Worm (Caenorhabditis elegans): ENCODE results near the gene smz-1.

Gene smz-1

DNA sequence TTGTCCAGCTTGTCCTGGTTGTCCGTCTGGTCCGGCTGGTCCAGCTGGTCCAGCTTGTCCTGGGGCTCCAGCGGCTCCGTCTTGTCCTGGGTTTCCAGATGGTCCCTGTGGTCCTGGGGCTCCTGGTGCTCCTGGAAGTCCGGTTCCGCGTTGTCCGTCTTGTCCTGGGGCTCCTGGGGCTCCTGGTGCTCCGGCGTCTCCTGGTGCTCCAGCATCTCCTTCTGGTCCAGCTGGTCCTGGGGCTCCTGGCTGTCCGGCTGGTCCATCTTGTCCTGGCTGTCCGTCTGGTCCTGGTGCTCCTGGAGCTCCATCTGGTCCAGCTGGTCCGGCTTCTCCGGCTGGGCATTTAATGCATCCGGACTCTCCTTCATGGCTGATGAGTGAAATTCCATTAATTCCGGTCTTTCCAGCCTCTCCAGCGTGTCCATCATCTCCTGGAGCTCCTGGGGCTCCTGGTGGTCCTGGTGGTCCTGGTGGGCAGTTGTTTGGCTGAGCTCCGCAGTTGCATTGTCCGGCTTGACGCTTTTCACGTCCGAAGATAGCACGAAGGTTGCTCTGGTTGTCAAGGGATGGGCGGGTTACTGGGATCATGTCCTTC is 27.1 kb upstream of the smz-1 start:
- TF ChIP-seq ref-1 (GFP tag; conservative IDR thresholded peaks at IDR 0.05) = no peak
- TF ChIP-seq T22C8.4 (GFP tag; IDR thresholded peaks at IDR 0.05) = no peak
- no peak for TF ChIP-seq cog-1 (tag; optimal IDR thresholded peaks at IDR 0.05)
- 0 out of 2 replicates have a peak, but pooled peaks have one; percentile 31 for TF ChIP-seq tab-1 (GFP tag; IDR thresholded peaks at IDR 0.05)
- no peak for TF ChIP-seq med-1 (GFP tag; optimal IDR thresholded peaks at IDR 0.05; ENCODE audit: insufficient read depth)
- no peak for TF ChIP-seq ztf-23 (GFP tag; IDR thresholded peaks at IDR 0.05)
- TF ChIP-seq ztf-29 (GFP tag; IDR thresholded peaks at IDR 0.05) = no peak
- TF ChIP-seq flt-1 (GFP tag; IDR thresholded peaks at IDR 0.05) = no peak
- 0 out of 2 replicates have a peak, but pooled peaks have one; percentile 10 for TF ChIP-seq klf-2 (GFP tag; conservative IDR thresholded peaks at IDR 0.05)

DNA sequence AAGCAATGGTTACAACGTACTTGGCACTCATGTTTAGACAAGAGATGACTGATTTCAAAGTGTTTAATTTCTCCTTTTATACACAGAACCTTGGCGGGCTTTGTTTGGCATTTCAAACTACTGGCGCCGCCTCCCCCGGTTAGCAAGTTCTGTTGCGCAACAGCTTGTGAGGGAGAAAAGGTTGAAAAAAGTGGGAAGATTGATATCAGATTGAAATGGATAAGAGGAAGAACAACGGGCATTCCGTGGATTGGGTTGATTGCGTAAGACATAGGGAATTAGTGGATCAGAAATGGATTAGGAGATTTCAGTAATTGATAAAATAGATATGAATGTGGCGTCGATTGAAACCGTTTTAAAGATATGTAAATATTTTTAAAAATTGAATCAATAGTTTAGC is 26.4 kb upstream of the smz-1 start, which contains the start of gene col-130:
col-130 (minus strand) TSS at position 50 of the 400 bp plus-strand sequence.
- TF ChIP-seq T22C8.4 (GFP tag; IDR thresholded peaks at IDR 0.05) (no peak), klf-2 (GFP tag; conservative IDR thresholded peaks at IDR 0.05) (no peak), ztf-29 (GFP tag; IDR thresholded peaks at IDR 0.05) (no peak), ztf-23 (GFP tag; IDR thresholded peaks at IDR 0.05) (no peak), tab-1 (GFP tag; IDR thresholded peaks at IDR 0.05) (no peak), ref-1 (GFP tag; conservative IDR thresholded peaks at IDR 0.05) (no peak), flt-1 (GFP tag; IDR thresholded peaks at IDR 0.05) (no peak), med-1 (GFP tag; optimal IDR thresholded peaks at IDR 0.05; ENCODE audit: insufficient read depth) (no peak)

DNA sequence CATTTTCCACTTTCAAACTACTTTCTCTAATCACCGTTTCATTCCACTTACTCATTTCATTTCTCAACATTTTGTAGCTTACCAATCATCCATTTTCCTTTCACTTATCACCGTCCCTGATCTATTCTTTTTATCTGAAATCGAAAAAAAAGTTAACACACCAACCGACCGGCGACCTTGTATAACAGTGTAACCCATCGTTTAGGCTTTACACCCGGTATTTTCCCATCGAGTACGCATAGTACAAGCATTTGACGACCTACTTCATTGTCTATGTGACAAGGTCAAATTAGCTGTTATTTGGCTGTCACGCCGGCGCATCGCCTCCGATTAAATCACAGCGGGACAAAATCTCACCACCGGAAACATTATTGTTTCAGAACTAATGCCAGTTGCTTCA is 25.3 kb upstream of the smz-1 start:
- TF ChIP-seq klf-2 (GFP tag; conservative IDR thresholded peaks at IDR 0.05) (no peak), ztf-29 (GFP tag; IDR thresholded peaks at IDR 0.05) (no peak), cog-1 (tag; optimal IDR thresholded peaks at IDR 0.05) (no peak)

DNA sequence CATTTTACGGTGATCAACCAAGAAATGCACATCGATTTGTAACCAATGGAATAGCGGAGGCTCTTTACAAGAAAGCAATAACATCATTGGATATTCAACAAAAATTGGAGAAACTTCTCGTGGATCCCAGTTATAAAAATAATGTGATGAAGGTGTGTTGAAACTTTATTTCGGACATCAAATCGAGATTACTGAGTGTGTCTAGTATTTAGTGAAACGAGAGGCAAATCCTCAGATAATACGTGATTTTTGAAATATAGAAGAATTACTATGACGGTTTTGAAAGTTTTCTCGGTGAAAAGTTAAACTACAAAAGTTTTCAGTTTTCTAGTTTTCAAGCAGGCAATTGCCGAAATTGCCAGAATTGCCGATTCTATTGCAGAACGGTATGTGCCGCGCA is 23.1 kb upstream of the smz-1 start:
- TF ChIP-seq med-1 (GFP tag; optimal IDR thresholded peaks at IDR 0.05; ENCODE audit: insufficient read depth) (no peak), klf-2 (GFP tag; conservative IDR thresholded peaks at IDR 0.05) (no peak), flt-1 (GFP tag; IDR thresholded peaks at IDR 0.05) (no peak), tab-1 (GFP tag; IDR thresholded peaks at IDR 0.05) (no peak), cog-1 (tag; optimal IDR thresholded peaks at IDR 0.05) (no peak), T22C8.4 (GFP tag; IDR thresholded peaks at IDR 0.05) (no peak), ztf-23 (GFP tag; IDR thresholded peaks at IDR 0.05) (no peak), ref-1 (GFP tag; conservative IDR thresholded peaks at IDR 0.05) (no peak), ztf-29 (GFP tag; IDR thresholded peaks at IDR 0.05) (no peak)

DNA sequence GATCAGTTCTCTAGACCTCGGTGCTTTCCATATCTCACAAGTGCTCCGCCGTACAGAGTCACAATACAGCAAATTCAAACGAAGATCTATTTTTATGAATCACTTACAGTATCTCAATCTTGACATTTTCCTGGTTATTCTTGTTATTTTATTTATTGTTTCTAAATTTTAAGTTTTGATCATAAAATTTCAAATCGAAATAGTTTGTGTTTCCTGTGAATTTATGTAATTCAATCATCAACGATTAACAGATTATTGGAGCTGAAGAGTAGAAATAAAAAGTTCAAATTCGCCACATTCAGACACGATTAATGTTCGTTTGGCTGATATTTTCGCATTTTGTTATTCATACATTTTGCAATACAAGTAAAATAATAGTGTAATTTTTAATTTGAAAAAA is 22.5 kb upstream of the smz-1 start, which contains the start of gene clec-184:
clec-184 (plus strand) TSS at position 301 of the 400 bp plus-strand sequence.
- TF ChIP-seq tab-1 (GFP tag; IDR thresholded peaks at IDR 0.05) (no peak), ref-1 (GFP tag; conservative IDR thresholded peaks at IDR 0.05) (no peak), cog-1 (tag; optimal IDR thresholded peaks at IDR 0.05) (no peak)

DNA sequence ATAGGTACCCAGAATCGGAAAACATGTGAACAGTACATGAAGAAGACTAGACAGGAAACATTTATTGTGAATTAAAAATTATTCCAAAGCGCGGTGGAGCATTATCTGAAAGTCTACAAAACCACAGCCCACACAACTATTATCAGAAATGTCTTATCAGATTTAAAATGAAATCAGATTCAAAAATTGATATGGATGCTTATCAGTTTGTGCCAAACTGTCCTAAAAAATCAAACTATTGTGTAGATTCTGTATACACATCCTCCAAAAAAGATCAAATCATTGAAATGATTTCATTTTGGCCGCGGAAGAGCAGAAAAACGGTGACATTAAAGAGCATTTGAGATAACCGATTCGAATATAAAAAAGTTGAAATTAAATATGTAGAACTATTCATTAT is 19.4 kb upstream of the smz-1 start, which contains the start of gene irg-4:
irg-4 (plus strand) TSS at position 392 of the 400 bp plus-strand sequence.
- TF ChIP-seq T22C8.4 (GFP tag; IDR thresholded peaks at IDR 0.05) (no peak), med-1 (GFP tag; optimal IDR thresholded peaks at IDR 0.05; ENCODE audit: insufficient read depth) (no peak), ref-1 (GFP tag; conservative IDR thresholded peaks at IDR 0.05) (no peak), flt-1 (GFP tag; IDR thresholded peaks at IDR 0.05) (no peak), tab-1 (GFP tag; IDR thresholded peaks at IDR 0.05) (no peak), ztf-29 (GFP tag; IDR thresholded peaks at IDR 0.05) (no peak), cog-1 (tag; optimal IDR thresholded peaks at IDR 0.05) (no peak), ztf-23 (GFP tag; IDR thresholded peaks at IDR 0.05) (no peak), klf-2 (GFP tag; conservative IDR thresholded peaks at IDR 0.05) (no peak)

DNA sequence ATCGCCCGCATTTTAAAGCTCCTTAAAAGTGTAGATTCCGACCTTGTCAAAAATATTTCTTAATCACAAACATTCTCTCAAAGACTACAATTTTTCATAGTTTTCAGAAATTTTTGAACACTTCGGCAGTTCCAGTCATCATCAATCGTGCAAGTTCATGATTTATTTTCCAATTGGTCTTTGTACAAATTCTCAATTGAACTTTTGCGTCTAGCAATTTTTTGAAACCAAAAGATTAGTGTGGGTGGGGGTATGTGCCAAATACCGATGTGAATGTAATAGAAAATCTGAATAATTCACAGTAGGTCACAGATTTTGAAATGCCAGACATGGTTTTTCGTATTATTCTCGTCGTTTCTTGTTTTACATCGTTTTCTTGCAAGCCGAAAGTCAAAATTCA is 16.5 kb upstream of the smz-1 start, which contains the start of gene clec-185:
clec-185 (plus strand) TSS at position 301 of the 400 bp plus-strand sequence.
- TF ChIP-seq cog-1 (tag; optimal IDR thresholded peaks at IDR 0.05) (no peak), klf-2 (GFP tag; conservative IDR thresholded peaks at IDR 0.05) (no peak), med-1 (GFP tag; optimal IDR thresholded peaks at IDR 0.05; ENCODE audit: insufficient read depth) (no peak), T22C8.4 (GFP tag; IDR thresholded peaks at IDR 0.05) (no peak), ref-1 (GFP tag; conservative IDR thresholded peaks at IDR 0.05) (no peak), flt-1 (GFP tag; IDR thresholded peaks at IDR 0.05) (no peak), ztf-29 (GFP tag; IDR thresholded peaks at IDR 0.05) (no peak), tab-1 (GFP tag; IDR thresholded peaks at IDR 0.05) (no peak), ztf-23 (GFP tag; IDR thresholded peaks at IDR 0.05) (no peak)

DNA sequence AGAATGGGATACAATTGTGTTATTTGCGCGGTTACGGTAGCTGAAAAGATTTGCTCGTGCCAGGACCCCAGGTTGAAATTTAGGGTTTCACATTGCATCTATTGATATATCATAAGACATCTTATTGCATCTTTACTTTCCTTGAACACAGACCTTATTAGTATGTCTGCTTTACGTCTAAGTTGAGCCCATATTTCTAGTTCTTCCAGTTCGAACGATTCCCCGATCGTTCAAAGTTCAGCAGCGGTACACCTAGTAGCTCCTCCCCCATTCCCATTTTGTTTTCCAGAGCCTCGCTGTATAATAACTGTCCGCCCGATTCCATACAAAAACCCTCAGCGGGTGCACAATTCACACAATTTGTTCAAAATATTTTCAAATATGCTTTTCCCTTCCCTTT is 13.1 kb upstream of the smz-1 start, which contains the start of gene C25G4.17:
C25G4.17 (plus strand) TSS at position 301 of the 400 bp plus-strand sequence.
- TF ChIP-seq med-1 (GFP tag; optimal IDR thresholded peaks at IDR 0.05; ENCODE audit: insufficient read depth) = no peak

DNA sequence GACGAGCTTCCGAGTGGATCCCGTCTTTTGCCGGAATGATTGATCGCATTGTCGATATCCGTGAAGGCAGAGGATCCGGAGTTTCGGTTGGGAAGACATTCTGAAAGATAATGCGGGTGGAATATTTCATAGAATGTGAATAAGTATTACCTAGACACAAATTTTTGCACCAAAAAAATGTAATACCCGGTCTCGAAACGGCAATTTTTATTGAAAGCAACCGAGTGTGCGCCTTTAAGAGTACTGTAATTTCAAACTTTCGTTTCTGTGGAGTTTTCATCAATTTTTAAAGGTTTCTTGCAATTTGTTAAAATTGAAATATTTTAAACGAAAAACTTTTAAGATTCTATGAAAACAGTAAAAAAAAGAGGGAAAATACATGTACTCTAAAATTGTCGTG is 10.9 kb upstream of the smz-1 start, which contains the start of gene C25G4.2:
C25G4.2 (minus strand) TSS at position 100 of the 400 bp plus-strand sequence.
- TF ChIP-seq ztf-29 (GFP tag; IDR thresholded peaks at IDR 0.05) (no peak), cog-1 (tag; optimal IDR thresholded peaks at IDR 0.05) (no peak), flt-1 (GFP tag; IDR thresholded peaks at IDR 0.05) (no peak), tab-1 (GFP tag; IDR thresholded peaks at IDR 0.05) (no peak), klf-2 (GFP tag; conservative IDR thresholded peaks at IDR 0.05) (no peak), med-1 (GFP tag; optimal IDR thresholded peaks at IDR 0.05; ENCODE audit: insufficient read depth) (no peak), ref-1 (GFP tag; conservative IDR thresholded peaks at IDR 0.05) (no peak), T22C8.4 (GFP tag; IDR thresholded peaks at IDR 0.05) (no peak), ztf-23 (GFP tag; IDR thresholded peaks at IDR 0.05) (no peak)

DNA sequence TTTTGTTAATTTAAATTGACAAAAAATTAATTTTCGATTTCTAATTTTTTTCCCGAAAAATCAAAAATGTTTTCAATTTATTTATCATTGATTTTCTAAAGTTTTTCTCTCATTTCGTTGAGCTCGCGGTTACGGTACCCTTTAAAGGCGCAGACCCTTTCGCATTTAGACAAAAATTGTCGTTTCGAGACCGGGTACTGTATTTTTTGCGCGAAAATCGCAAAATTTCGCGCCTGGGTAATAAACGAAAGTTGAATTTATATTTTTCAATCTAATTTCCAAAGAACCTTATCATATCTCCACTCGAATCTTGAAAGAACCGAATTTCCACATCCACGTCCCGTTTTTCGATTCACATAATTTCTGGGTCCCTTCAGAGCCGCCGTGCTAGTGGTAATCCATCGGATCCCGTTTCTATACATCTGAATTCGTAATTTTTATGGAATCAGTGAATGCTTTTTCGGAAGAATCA is 9.4 kb upstream of the smz-1 start, which contains the start of gene C25G4.3:
C25G4.3 (minus strand) TSS at position 422 of the 472 bp plus-strand sequence.
- TF ChIP-seq T22C8.4 (GFP tag; IDR thresholded peaks at IDR 0.05) = no peak
- TF ChIP-seq ztf-29 (GFP tag; IDR thresholded peaks at IDR 0.05) = no peak
- TF ChIP-seq klf-2 (GFP tag; conservative IDR thresholded peaks at IDR 0.05) = no peak
- no peak for TF ChIP-seq ref-1 (GFP tag; conservative IDR thresholded peaks at IDR 0.05)
- no peak for TF ChIP-seq ztf-23 (GFP tag; IDR thresholded peaks at IDR 0.05)
- no peak for TF ChIP-seq med-1 (GFP tag; optimal IDR thresholded peaks at IDR 0.05; ENCODE audit: insufficient read depth)
- no peak for TF ChIP-seq cog-1 (tag; optimal IDR thresholded peaks at IDR 0.05)
- TF ChIP-seq tab-1 (GFP tag; IDR thresholded peaks at IDR 0.05) = no peak
- TF ChIP-seq flt-1 (GFP tag; IDR thresholded peaks at IDR 0.05) = no peak

Measured in whole organism, midembryonic.